Worm (Caenorhabditis elegans) whole organism, late embryonic: Measurements from ENCODE around the gene C14C11.4.

Source experiments
- T23F11.4 ChIP-seq: fragments of 200-800 bp; sonication (Bioruptor generic); optimal IDR thresholded peaks from 2 replicates; lab custom pipeline; 2018; ENCODE audit warnings: mild to moderate bottlenecking, missing genetic modification characterization, missing compliant biosample characterization
- elt-2 ChIP-seq: sonication (generic microtip); optimal IDR thresholded peaks from 2 replicates; lab custom pipeline; 2016; ENCODE audit warnings: missing genetic modification reagents, missing genetic modification characterization, missing compliant biosample characterization
- lim-6 ChIP-seq: sonication (generic microtip); optimal IDR thresholded peaks from 2 replicates; lab custom pipeline; 2016; ENCODE audit warnings: missing genetic modification characterization, missing compliant biosample characterization
- npax-4 ChIP-seq: sonication (generic microtip); optimal IDR thresholded peaks from 2 replicates; lab custom pipeline; 2016; ENCODE audit warnings: missing genetic modification characterization, missing compliant biosample characterization
- pax-1 ChIP-seq: fragments of 150-350 bp; optimal IDR thresholded peaks from 2 replicates; lab custom pipeline; 2014; ENCODE audit warnings: missing biosample characterization, missing genetic modification characterization
- pqm-1 ChIP-seq: sonication (generic microtip); optimal IDR thresholded peaks from 2 replicates; lab custom pipeline; 2016; ENCODE audit warnings: missing genetic modification characterization, missing compliant biosample characterization

ce11 chrV:5682530-5682929, 35.1 kb downstream of the C14C11.4 start, which contains the start of gene prp-39:
- TF ChIP-seq T23F11.4 (no peak), elt-2 (no peak), lim-6 (tag; lab: Kevin White, UChicago) (no peak), pqm-1 (tag; lab: Kevin White, UChicago) (no peak), npax-4 (tag; lab: Kevin White, UChicago) (no peak), pax-1 (tag; lab: Kevin White, UChicago) (no peak)
